Worm (Caenorhabditis elegans): ENCODE results near the gene gfat-1.

- no peak for TF ChIP-seq W03F9.2 (tag; optimal IDR thresholded peaks at IDR 0.05)
- TF ChIP-seq him-1 (tag; optimal IDR thresholded peaks at IDR 0.05), result no peak
- TF ChIP-seq dao-5 (tag; optimal IDR thresholded peaks at IDR 0.05), result no peak
Observed at ce11 chrII:11592023-11592422, 3.2 kb downstream of the gfat-1 start, which contains the start of gene F07A11.1.

Measured in whole organism, L4/young adult.